Worm (Caenorhabditis elegans) whole organism, L4/young adult: Measurements from ENCODE around the gene grwd-1.

ENCODE experiments used
- W03F9.2 ChIP-seq: fragments of 150-350 bp; optimal IDR thresholded peaks from 2 replicates; lab custom pipeline; 2014; ENCODE audit warnings: missing biosample characterization, missing genetic modification characterization
- dao-5 ChIP-seq: sonication (generic microtip); optimal IDR thresholded peaks from 2 replicates; lab custom pipeline; 2016; ENCODE audit warnings: missing genotype, missing genetic modification characterization, moderate library complexity, missing compliant biosample characterization
- him-1 ChIP-seq: sonication (generic microtip); optimal IDR thresholded peaks from 2 replicates; lab custom pipeline; 2016; ENCODE audit warnings: missing genotype, missing genetic modification reagents, missing genetic modification characterization, missing compliant biosample characterization

The grwd-1 gene

DNA sequence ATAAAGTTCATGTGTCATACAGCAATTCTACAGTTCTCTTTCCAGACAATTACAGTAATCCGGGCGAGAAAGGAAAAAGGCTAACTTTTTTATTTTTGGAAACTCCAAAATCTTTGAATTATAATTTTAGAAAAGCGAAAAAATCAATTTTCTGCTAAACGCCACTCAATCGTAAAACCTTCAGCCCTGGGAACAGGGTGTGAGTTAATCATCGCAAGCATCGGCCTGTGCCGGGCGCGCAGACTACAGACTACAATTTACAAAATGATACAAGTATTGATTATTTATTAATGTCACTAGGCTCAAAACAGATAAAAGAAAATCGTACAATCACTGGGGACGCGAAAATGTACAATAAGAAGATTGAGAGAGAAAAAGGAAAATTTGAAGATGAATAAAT is 22.6 kb upstream of the grwd-1 start:
- no peak for TF ChIP-seq dao-5 (tag; lab: Kevin White, UChicago)

DNA sequence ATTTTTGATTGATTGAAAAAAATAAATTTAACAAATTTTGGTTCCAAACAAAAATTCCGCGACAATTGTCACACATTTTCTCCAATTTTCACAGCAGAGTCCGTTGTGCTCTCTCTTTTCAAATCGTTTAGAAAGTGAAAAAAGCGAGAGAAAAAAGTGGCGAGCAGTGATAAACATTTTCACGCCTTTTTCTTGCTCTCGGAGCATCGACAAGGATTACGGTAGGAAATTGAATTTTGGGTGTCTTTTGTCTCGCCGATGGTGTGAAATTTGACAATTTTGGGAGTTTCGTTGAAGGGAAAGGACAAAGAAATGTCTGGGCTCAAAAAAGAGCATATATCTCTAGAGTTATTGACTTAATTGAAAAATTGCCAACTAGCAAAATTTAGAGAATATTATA is 18.8 kb upstream of the grwd-1 start:
- TF ChIP-seq dao-5 (tag; lab: Kevin White, UChicago) (no peak), him-1 (tag; lab: Kevin White, UChicago) (no peak), W03F9.2 (tag; lab: Kevin White, UChicago) (no peak)

DNA sequence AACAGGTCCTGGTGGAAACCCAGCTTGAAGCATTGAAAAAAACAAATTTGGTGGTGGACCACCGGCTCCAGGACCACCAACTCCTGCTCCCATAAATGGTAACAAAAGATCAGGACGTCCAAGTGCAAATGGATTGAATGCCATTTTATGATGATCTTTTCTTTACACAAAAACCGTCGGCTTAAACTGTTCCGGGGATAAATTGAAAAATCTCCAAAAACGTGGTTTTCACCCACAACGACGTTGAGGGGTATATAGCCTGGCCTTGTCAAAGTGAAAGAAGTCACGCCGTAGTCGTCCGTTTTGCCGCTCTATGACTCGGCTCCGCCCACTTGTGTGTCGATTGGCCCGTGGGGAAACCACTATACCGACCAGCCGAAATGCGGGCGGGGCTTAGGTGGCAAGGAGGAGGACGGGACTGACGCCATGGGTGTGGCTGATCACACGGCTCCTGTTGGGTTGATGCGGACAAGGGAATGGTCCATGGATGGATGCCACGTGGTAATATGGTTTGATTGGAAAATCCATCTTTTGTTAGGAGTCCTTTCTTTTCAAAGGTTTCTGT is 17.1 kb upstream of the grwd-1 start, which contains the start of gene tbx-2:
tbx-2 (minus strand) TSS at position 264 of the 565 bp plus-strand sequence.
- TF ChIP-seq dao-5 (tag; lab: Kevin White, UChicago) (no peak), W03F9.2 (tag; lab: Kevin White, UChicago) (no peak), him-1 (tag; lab: Kevin White, UChicago) (no peak)

DNA sequence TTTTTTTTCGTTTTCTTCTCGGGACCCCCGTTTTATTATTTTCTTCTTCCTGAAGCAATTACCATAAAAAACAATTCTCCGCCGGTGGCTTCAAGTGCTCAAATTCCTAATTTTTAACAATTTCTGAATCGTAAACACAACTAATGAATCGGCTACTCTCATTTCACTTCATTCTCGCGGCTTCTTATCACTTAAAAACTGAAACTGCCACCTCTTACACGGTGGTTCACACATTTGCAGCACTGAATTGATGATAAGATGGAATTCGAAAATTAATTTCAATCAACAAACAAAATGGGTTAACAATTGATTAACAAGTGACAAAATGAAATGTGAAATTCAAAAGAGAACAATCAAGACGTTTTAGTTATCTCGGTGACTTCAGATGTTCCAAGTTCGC is 16.2 kb upstream of the grwd-1 start:
- TF ChIP-seq him-1 (tag; lab: Kevin White, UChicago) (no peak), W03F9.2 (tag; lab: Kevin White, UChicago) (no peak), dao-5 (tag; lab: Kevin White, UChicago) (no peak)

DNA sequence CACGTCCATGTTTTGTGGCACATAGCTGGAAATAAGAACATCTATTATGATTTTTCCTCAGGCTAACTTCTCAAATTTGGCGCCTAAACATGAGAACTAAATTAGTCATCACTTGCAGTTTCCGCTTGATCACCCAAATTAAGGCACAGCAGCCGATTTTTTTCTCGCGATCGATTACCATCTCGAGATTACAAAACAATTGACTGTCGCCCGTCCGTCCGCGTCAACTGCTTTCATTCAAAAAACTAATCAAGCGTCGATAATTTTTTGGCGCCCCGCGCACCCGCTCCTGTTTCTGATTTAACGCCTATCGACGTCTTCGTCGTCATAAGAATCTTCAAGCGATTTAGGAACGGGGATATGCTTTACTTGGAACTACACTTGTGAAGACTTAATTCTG is 15.6 kb upstream of the grwd-1 start:
- TF ChIP-seq dao-5 (tag; lab: Kevin White, UChicago) (no peak), W03F9.2 (tag; lab: Kevin White, UChicago) (no peak), him-1 (tag; lab: Kevin White, UChicago) (no peak)

DNA sequence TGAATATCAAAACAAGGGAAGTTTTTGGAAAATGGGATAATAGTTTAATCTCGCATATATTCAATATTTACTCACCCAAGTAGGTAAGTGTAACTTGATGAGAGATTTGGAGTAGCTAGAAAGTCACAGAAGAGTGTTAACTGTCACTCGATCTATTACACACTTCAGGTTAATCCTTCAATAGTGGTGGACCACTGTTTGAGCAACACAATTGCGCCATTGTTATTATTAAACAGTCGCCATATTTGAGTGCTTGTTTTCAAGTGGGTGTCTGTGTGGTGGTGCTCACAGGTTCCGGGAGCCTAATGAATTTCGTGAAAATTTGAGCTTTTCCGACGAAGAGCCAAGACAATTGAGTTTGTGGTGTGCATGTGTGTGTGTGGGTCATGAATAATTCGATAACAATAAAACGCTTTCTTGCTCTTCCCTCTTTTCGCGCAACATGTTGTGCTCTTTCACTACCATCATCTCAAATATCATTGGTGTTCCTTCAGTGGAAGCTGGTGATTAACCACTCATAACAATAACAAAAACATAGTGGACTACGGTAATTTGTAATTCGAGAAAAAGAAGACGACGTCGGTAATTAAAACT is 14.2 kb upstream of the grwd-1 start:
- TF ChIP-seq dao-5 (tag; lab: Kevin White, UChicago) (no peak), him-1 (tag; lab: Kevin White, UChicago) (no peak), W03F9.2 (tag; lab: Kevin White, UChicago) (no peak)

DNA sequence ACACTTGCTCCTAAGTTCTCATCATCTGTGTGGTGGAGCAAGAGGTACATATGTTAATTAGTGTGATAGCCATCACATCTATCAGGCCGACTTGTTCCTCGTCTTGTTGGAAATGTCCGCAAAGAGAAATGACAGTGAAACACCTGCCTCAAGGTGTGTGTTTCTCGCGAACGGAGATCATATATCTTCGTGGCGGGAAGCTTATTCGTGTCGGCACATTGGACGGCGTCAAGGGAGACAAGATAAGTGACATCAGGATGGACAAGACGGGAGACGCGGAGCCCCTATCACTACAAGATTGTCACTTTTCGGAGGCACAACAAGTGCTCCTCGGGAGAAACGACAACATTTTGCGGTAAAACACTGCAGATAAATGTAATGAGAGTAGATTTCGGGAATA is 13.5 kb upstream of the grwd-1 start:
- TF ChIP-seq him-1 (tag; lab: Kevin White, UChicago) (no peak), W03F9.2 (tag; lab: Kevin White, UChicago) (no peak), dao-5 (tag; lab: Kevin White, UChicago) (no peak)

DNA sequence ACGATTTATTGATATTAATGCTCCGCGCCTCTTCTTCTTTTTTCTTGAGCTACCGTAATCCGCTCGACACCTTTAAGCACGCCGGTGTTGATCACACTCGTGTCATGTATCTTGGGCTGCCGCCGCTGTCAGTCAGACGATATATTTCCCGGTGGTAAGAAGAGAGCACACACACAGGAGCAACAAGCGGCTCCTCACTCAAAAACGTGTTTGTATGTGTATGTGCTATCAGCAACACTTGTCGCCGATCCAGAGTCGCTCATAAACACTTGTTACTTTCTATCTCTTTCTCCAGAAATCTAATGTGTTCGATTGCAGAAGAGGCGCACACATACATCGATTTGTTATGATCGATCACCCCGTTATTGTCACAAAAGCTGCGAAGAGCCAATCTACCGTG is 12.7 kb upstream of the grwd-1 start:
- no peak for TF ChIP-seq W03F9.2 (tag; lab: Kevin White, UChicago)
- no peak for TF ChIP-seq him-1 (tag; lab: Kevin White, UChicago)
- TF ChIP-seq dao-5 (tag; lab: Kevin White, UChicago), result no peak

DNA sequence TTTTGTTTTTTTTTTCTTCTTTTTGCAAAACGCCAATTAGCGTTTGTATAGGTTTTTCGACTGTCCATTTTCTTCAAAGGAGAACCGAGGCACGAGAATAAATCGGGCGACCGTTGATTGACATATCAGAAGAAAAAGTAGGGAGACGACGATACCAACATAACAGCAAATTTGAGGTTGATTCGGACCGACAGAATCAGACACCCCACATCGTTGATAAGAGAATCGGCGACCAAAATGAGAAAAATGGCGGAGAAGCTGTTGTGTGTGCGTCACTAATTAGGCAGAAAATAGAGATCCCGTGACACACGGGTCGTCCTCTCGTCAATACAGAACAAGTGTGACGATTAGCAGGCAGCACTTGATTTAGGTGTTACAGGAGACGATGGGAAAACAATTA is 11.3 kb upstream of the grwd-1 start:
- no peak for TF ChIP-seq dao-5 (tag; lab: Kevin White, UChicago)
- no peak for TF ChIP-seq W03F9.2 (tag; lab: Kevin White, UChicago)
- TF ChIP-seq him-1 (tag; lab: Kevin White, UChicago), result no peak

DNA sequence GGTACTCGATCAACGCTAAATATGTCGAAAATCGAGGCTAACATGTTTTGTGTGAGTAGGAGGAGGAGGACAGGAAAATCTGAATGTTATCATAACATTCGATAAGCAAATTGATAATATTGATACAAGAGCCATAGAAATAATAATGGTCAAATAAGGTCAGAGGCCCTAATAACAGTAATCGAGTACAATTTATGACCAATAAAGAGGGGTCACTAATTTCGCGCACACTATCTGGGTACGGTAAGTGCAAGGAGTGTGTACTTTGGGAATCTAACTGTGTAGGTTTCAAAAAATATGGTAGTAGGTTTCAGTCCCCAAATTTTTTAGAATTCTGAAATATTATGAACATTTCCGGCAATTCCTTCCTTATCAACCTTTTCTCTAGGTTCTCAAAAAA is 9.7 kb upstream of the grwd-1 start:
- TF ChIP-seq dao-5 (tag; lab: Kevin White, UChicago), result no peak
- no peak for TF ChIP-seq W03F9.2 (tag; lab: Kevin White, UChicago)
- TF ChIP-seq him-1 (tag; lab: Kevin White, UChicago), result no peak

DNA sequence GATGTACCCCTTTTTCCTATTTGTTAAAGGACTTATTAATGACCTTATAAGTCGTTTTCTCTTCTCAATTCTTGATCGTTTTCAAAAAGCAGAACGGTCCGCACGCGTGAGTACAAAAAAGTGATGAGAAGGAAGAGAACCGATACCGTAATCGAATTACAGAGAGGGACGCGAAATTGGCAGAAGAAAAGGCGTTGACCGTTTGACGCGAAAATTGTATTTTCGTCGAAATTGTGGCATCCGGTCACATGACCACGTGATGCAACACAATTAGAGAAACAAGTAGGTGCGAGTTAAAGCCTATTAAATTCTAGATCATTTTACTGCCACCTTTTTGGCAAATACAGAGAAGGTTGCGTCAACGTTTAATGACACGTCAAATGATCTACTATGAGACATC is 9.1 kb upstream of the grwd-1 start:
- TF ChIP-seq W03F9.2 (tag; lab: Kevin White, UChicago), result no peak
- TF ChIP-seq dao-5 (tag; lab: Kevin White, UChicago), result no peak
- no peak for TF ChIP-seq him-1 (tag; lab: Kevin White, UChicago)

DNA sequence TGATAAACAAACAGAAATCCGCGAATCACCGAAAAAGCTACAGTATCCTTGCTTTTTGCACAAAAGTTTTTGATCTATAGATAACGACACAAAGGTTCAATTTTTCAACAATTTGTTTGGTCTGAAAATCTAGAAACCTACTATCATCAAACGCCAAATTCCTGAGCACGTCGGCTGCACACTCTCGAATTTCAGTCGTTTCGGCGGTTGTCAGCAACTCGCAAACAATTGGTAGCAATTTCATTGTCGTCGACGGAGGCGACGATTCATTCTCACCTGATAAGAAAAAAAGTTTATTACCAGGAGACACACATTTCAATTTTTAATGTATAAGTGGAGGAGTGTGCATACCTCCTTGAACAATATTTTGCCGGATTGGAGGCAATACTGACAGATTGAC is 7.4 kb upstream of the grwd-1 start:
- TF ChIP-seq W03F9.2 (tag; lab: Kevin White, UChicago) (no peak), dao-5 (tag; lab: Kevin White, UChicago) (no peak), him-1 (tag; lab: Kevin White, UChicago) (no peak)

DNA sequence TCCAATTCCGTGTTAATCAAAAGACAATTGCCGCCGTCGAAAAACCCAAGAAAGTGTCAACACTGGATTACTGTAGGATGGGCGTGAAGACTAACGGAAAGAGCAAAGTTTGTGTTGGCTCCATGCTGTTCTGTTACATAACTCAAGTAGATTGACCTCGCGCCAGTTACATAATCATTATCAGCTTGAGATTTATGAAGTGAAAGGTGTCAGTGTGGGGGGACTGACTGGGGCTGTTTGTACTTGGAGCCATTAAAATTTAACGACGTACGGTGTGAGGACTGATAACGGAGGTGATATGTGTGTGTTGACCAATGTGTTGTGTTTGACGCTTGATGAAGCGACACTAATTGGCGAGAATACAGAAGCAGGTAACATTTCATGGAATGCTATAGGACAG is 6.5 kb upstream of the grwd-1 start:
- TF ChIP-seq him-1 (tag; lab: Kevin White, UChicago) (no peak), W03F9.2 (tag; lab: Kevin White, UChicago) (no peak), dao-5 (tag; lab: Kevin White, UChicago) (no peak)

DNA sequence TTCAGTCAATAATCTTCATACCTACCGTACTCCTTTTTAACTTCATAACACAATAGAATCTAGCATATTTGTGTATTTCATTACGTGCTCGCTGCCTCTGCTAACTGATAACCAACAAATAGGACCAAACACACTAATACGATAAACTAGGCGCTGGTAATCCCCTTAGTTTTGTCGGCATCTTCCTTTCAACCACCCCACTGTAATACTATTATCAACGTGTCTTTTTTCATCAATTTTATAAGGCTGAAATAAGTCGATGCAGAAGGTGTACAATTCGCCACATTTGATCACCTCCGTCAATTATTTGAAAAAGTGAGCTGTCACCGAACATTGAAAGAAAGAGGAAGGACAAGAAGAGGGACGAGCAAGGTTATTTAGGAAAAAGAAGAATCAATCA is 5.8 kb upstream of the grwd-1 start:
- TF ChIP-seq him-1 (tag; lab: Kevin White, UChicago) (no peak), dao-5 (tag; lab: Kevin White, UChicago) (no peak), W03F9.2 (tag; lab: Kevin White, UChicago) (no peak)
